Fruit fly (Drosophila melanogaster) whole organism: ENCODE results near the gene CG12213.

Source experiments
- pan ChIP-seq: fragments of >200 bp; optimal IDR thresholded peaks from 2 replicates; lab custom pipeline; 2017
- psq ChIP-seq: fragments of >200 bp; optimal IDR thresholded peaks from 2 replicates; lab custom pipeline; 2017

DNA sequence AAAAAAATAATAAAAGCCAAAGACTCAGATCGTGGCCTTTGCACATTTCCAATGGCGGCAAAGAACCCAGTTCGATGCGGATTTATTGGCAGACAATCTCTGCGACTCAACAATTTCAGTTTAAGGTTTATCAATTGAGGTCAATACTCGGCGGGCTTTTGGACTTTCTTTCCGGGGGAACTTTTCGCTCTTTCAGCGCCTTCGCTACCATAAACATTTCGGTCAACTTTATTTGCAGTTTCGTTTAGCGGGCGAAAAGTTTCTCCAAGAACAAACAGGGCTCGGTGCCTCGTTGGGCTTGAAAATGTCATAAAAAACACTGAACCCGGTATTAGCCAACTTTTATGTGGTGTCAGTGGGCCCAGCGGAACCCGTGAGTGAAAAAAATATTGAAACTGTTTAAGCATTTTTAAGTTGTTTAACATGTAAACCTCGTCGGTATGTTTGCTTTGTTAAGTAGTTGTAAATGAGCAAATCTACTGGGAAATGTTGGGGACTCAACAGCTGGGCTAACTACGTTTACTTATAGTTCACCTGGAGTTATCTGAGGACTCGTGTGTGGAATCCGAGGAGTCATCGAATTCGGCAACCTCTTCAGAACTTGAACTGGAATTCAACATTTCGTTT is 24.2 kb upstream of the CG12213 start:
- no peak for TF ChIP-seq psq (lab: Kevin White, UChicago)
- no peak for TF ChIP-seq pan (lab: Kevin White, UChicago)
